Worm (Caenorhabditis elegans) whole organism, L4 larva: ENCODE data around the gene btb-19.

Source experiments
- F37D6.2 ChIP-seq: sonication (generic microtip); optimal IDR thresholded peaks from 2 replicates; lab custom pipeline; 2016; ENCODE audit warnings: mild to moderate bottlenecking, missing genetic modification characterization, missing compliant biosample characterization
- T20F7.1 ChIP-seq: fragments of 200-800 bp; sonication (Bioruptor generic); optimal IDR thresholded peaks from 2 replicates; lab custom pipeline; 2018; ENCODE audit warnings: mild to moderate bottlenecking, missing genetic modification characterization, missing compliant biosample characterization
- Y105C5A.15 ChIP-seq: fragments of 200-800 bp; sonication (Bioruptor generic); IDR thresholded peaks from 2 replicates; pipeline ENCODE4 v1.3.6; 2022; ENCODE audit warnings: missing genetic modification characterization, missing compliant biosample characterization
- Y48G9A.11 ChIP-seq: fragments of 200-800 bp; sonication (Bioruptor generic); IDR thresholded peaks from 2 replicates; pipeline ENCODE4 v1.3.6; 2022; ENCODE audit warnings: missing genetic modification reagents, missing genetic modification characterization, missing compliant biosample characterization
- Y5F2A.4 ChIP-seq: fragments of 200-800 bp; sonication (Bioruptor generic); optimal IDR thresholded peaks from 2 replicates; lab custom pipeline; 2018; ENCODE audit warnings: mild to moderate bottlenecking, missing genetic modification characterization, missing compliant biosample characterization
- Y75B8A.6 ChIP-seq: fragments of 200-800 bp; sonication (Bioruptor generic); IDR thresholded peaks from 2 replicates; pipeline ENCODE4 v1.3.6; 2022; ENCODE audit warnings: missing genetic modification reagents, missing genetic modification characterization, missing compliant biosample characterization
- aly-2 ChIP-seq: sonication (generic microtip); optimal IDR thresholded peaks from 2 replicates; lab custom pipeline; 2018; ENCODE audit warnings: missing biosample characterization, missing genetic modification characterization
- ama-1 ChIP-seq: fragments of 150-350 bp; optimal IDR thresholded peaks from 2 replicates; lab custom pipeline; 2014; ENCODE audit warnings: inconsistent platforms, mixed read lengths
- ceh-28 ChIP-seq: fragments of 150-350 bp; optimal IDR thresholded peaks from 2 replicates; lab custom pipeline; 2014; ENCODE audit warnings: missing biosample characterization, missing genetic modification reagents, missing genetic modification characterization
- ceh-62 ChIP-seq: sonication (generic microtip); optimal IDR thresholded peaks from 2 replicates; lab custom pipeline; 2017; ENCODE audit warnings: missing biosample characterization, missing genetic modification characterization
- ces-1 ChIP-seq: fragments of 150-350 bp; sonication (generic microtip); optimal IDR thresholded peaks from 4 replicates; lab custom pipeline; 2014; ENCODE audit warnings: missing biosample characterization, missing genetic modification reagents, missing genetic modification characterization
- ctbp-1 ChIP-seq: fragments of 200-800 bp; sonication (Bioruptor generic); IDR thresholded peaks from 2 replicates; pipeline ENCODE4 v1.3.6; 2022; ENCODE audit warnings: missing genetic modification reagents, missing genetic modification characterization, missing compliant biosample characterization
- daf-12 ChIP-seq: fragments of 150-350 bp; optimal IDR thresholded peaks from 2 replicates; lab custom pipeline; 2014; ENCODE audit warnings: missing biosample characterization, missing genetic modification reagents, missing genetic modification characterization
- daf-16 ChIP-seq, 3 experiments: sonication (generic microtip); optimal IDR thresholded peaks; 2 replicates each; lab custom pipeline; 2016 to 2017; ENCODE audit warnings: missing genetic modification characterization in 3 of 3, missing genetic modification reagents in 3 of 3, mild to moderate bottlenecking in 2 of 3, missing compliant biosample characterization in 2 of 3, missing biosample characterization in 1 of 3, moderate library complexity in 1 of 3
- dmd-8 ChIP-seq: fragments of 200-800 bp; sonication (Bioruptor generic); IDR thresholded peaks from 2 replicates; pipeline ENCODE4 v1.3.6; 2022; ENCODE audit warnings: missing genetic modification characterization, missing compliant biosample characterization
- egl-43 ChIP-seq: fragments of 200-800 bp; sonication (Bioruptor generic); IDR thresholded peaks from 2 replicates; pipeline ENCODE4 v1.3.6; 2022; ENCODE audit warnings: missing genetic modification reagents, missing genetic modification characterization, missing compliant biosample characterization
- hlh-11 ChIP-seq: fragments of 200-800 bp; sonication (Bioruptor generic); optimal IDR thresholded peaks from 2 replicates; lab custom pipeline; 2018; ENCODE audit warnings: mild to moderate bottlenecking, missing genetic modification characterization, missing compliant biosample characterization
- hmg-1.1 ChIP-seq: fragments of 200-800 bp; sonication (Bioruptor generic); IDR thresholded peaks from 2 replicates; pipeline ENCODE4 v1.3.6; 2022; ENCODE audit warnings: missing genetic modification reagents, missing genetic modification characterization, missing compliant biosample characterization
- lin-38 ChIP-seq: fragments of 200-800 bp; sonication (Bioruptor generic); IDR thresholded peaks from 2 replicates; pipeline ENCODE4 v1.3.6; 2022; ENCODE audit warnings: missing genetic modification reagents, missing genetic modification characterization, missing compliant biosample characterization
- madf-5 ChIP-seq, 2 experiments: fragments of 200-800 bp; sonication (Bioruptor generic); IDR thresholded peaks; 2 replicates each; pipeline ENCODE4 v1.3.6; 2022; ENCODE audit warnings: missing compliant biosample characterization in 2 of 2, missing genetic modification characterization in 2 of 2
- madf-9 ChIP-seq: fragments of 200-800 bp; sonication (Bioruptor generic); conservative IDR thresholded peaks from 2 replicates; pipeline ENCODE4 v1.3.6; 2022; ENCODE audit warnings: missing genetic modification reagents, missing genetic modification characterization, missing compliant biosample characterization
- mdt-29 ChIP-seq: fragments of 200-800 bp; sonication (Bioruptor generic); IDR thresholded peaks from 2 replicates; pipeline ENCODE4 v1.3.6; 2022; ENCODE audit warnings: missing genetic modification reagents, missing genetic modification characterization, missing compliant biosample characterization
- mep-1 ChIP-seq: fragments of 150-350 bp; sonication (generic microtip); optimal IDR thresholded peaks from 3 replicates; lab custom pipeline; 2014; ENCODE audit warnings: missing biosample characterization, missing genetic modification characterization
- nhr-10 ChIP-seq: fragments of 150-350 bp; optimal IDR thresholded peaks from 2 replicates; lab custom pipeline; 2014; ENCODE audit warnings: missing biosample characterization, missing genetic modification characterization
- nhr-25 ChIP-seq: sonication (generic microtip); optimal IDR thresholded peaks from 2 replicates; lab custom pipeline; 2017; ENCODE audit warnings: missing genetic modification characterization, mild to moderate bottlenecking, missing compliant biosample characterization, antibody characterized with exemption, moderate library complexity, borderline replicate concordance; ENCODE audit not compliant: insufficient read depth
- nhr-41 ChIP-seq: fragments of 200-800 bp; sonication (Bioruptor generic); IDR thresholded peaks from 2 replicates; pipeline ENCODE4 v1.3.6; 2022; ENCODE audit warnings: missing genetic modification reagents, missing genetic modification characterization, missing compliant biosample characterization
- nhr-6 ChIP-seq: fragments of 150-350 bp; optimal IDR thresholded peaks from 2 replicates; lab custom pipeline; 2014; ENCODE audit warnings: missing biosample characterization, missing genetic modification characterization
- nhr-77 ChIP-seq: fragments of 150-350 bp; optimal IDR thresholded peaks from 2 replicates; lab custom pipeline; 2014; ENCODE audit warnings: missing biosample characterization, missing genetic modification characterization
- pha-4 ChIP-seq, 2 experiments: fragments of 150-350 bp in 1 of 2; fragments of 200-800 bp in 1 of 2; sonication (Bioruptor generic) in 1 of 2; IDR thresholded peaks in 1 of 2; optimal IDR thresholded peaks in 1 of 2; 2 replicates each; pipeline versions ENCODE4 v1.3.6 to Lab custom; 2014 to 2022; ENCODE audit warnings: missing genetic modification characterization in 2 of 2, missing genetic modification reagents in 2 of 2, missing biosample characterization in 1 of 2, missing compliant biosample characterization in 1 of 2
- sdz-12 ChIP-seq: fragments of 200-800 bp; sonication (Bioruptor generic); optimal IDR thresholded peaks from 2 replicates; lab custom pipeline; 2018; ENCODE audit warnings: mild to moderate bottlenecking, missing genetic modification characterization, missing compliant biosample characterization
- set-16 ChIP-seq: fragments of 200-800 bp; sonication (Bioruptor generic); IDR thresholded peaks from 2 replicates; pipeline ENCODE4 v1.3.6; 2022; ENCODE audit warnings: missing genetic modification reagents, missing genetic modification characterization, missing compliant biosample characterization
- spr-3 ChIP-seq: fragments of 200-800 bp; sonication (Bioruptor generic); optimal IDR thresholded peaks from 2 replicates; lab custom pipeline; 2018; ENCODE audit warnings: mild to moderate bottlenecking, missing genetic modification characterization, missing compliant biosample characterization
- unc-130 ChIP-seq: sonication (generic microtip); optimal IDR thresholded peaks from 2 replicates; lab custom pipeline; 2016; ENCODE audit warnings: missing genetic modification reagents, missing genetic modification characterization, missing compliant biosample characterization
- unc-62 ChIP-seq, 3 experiments: fragments of 150-350 bp in 1 of 3; sonication (generic microtip); optimal IDR thresholded peaks in 2 of 3; peaks in 1 of 3; 1 replicate in 1 of 3; 2 replicates in 2 of 3; lab custom pipeline; 2014 to 2017; ENCODE audit warnings: missing biosample characterization in 3 of 3, missing genetic modification characterization in 3 of 3, missing genetic modification reagents in 3 of 3, missing genotype in 1 of 3
- vab-7 ChIP-seq: fragments of 200-800 bp; sonication (Bioruptor generic); IDR thresholded peaks from 2 replicates; pipeline ENCODE4 v1.3.6; 2022; ENCODE audit warnings: missing genetic modification reagents, missing genetic modification characterization, missing compliant biosample characterization
- zfp-3 ChIP-seq: fragments of 200-800 bp; sonication (Bioruptor generic); conservative IDR thresholded peaks from 2 replicates; pipeline ENCODE4 v1.3.6; 2022; ENCODE audit warnings: missing genetic modification reagents, missing genetic modification characterization, missing compliant biosample characterization
- ztf-11 ChIP-seq: fragments of 150-350 bp; optimal IDR thresholded peaks from 2 replicates; lab custom pipeline; 2014; ENCODE audit warnings: missing biosample characterization, missing genetic modification characterization

Gene btb-19

ce11 chrII:14527104-14527503 is 5.2 kb upstream of the btb-19 start:
- no peak for TF ChIP-seq unc-130
- no peak for TF ChIP-seq hmg-1.1 (GFP tag; lab: Robert Waterston, UW)
- TF ChIP-seq madf-9 (GFP tag; lab: Robert Waterston, UW): no peak
- no peak for TF ChIP-seq F37D6.2 (tag; lab: Kevin White, UChicago)
- TF ChIP-seq nhr-25: no peak
- no peak for TF ChIP-seq ces-1
- TF ChIP-seq unc-62 (GFP tag; optimal IDR thresholded peaks at IDR 0.05 in 1 of 2; lab: Kevin White, UChicago): peak in 1 of 2 experiments; percentile 90
- TF ChIP-seq unc-62 (tag; optimal IDR thresholded peaks at IDR 0.05; lab: Kevin White, UChicago): no peak
- no peak for TF ChIP-seq vab-7 (GFP tag; lab: Robert Waterston, UW)
- TF ChIP-seq nhr-10 (tag; lab: Kevin White, UChicago): no peak
- TF ChIP-seq, all 104 proteins: peak for 1

ce11 chrII:14525013-14525412 is 3.1 kb upstream of the btb-19 start, which contains the start of gene F57C2.4:
Gene F57C2.4 (plus strand): TSS chrII:14525313.
- TF ChIP-seq madf-5 (GFP tag; IDR thresholded peaks at IDR 0.05; lab: Robert Waterston, UW) (no peak), mdt-29 (GFP tag; lab: Robert Waterston, UW) (no peak), nhr-41 (GFP tag; lab: Robert Waterston, UW) (no peak)

ce11 chrII:14523645-14524223 is 1.8 kb upstream of the btb-19 start, which contains the start of gene pot-2:
Gene pot-2 (plus strand): TSS chrII:14524173.
- TF ChIP-seq ama-1 (lab: Kevin White, UChicago) (no peak), egl-43 (no peak), hlh-11 (no peak), Y48G9A.11 (no peak), ceh-28 (no peak), madf-9 (GFP tag; lab: Robert Waterston, UW) (no peak), ctbp-1 (GFP tag; lab: Robert Waterston, UW) (no peak), mep-1 (tag; lab: Kevin White, UChicago) (no peak), set-16 (GFP tag; lab: Robert Waterston, UW) (no peak), mdt-29 (GFP tag; lab: Robert Waterston, UW) (no peak), ztf-11 (no peak), Y75B8A.6 (GFP tag; lab: Robert Waterston, UW) (no peak), Y5F2A.4 (no peak), T20F7.1 (GFP tag; lab: Kevin White, UChicago) (no peak), zfp-3 (GFP tag; lab: Robert Waterston, UW) (no peak)

- TF ChIP-seq dmd-8 (GFP tag; lab: Robert Waterston, UW) (no peak), set-16 (GFP tag; lab: Robert Waterston, UW) (no peak), unc-62 (GFP tag; optimal IDR thresholded peaks at IDR 0.05 in 1 of 2; lab: Kevin White, UChicago) (peak in 1 of 2 experiments; percentile 93), unc-62 (tag; optimal IDR thresholded peaks at IDR 0.05; lab: Kevin White, UChicago) (no peak), nhr-77 (tag; lab: Kevin White, UChicago) (no peak), Y48G9A.11 (no peak), Y105C5A.15 (GFP tag; lab: Robert Waterston, UW) (no peak), spr-3 (GFP tag; lab: Kevin White, UChicago) (no peak)
These were observed 1.2 kb upstream of the btb-19 start, which contains the start of gene btb-20 for ce11 chrII:14523070-14523572. Gene btb-20 (minus strand): TSS chrII:14523522.

- TF ChIP-seq lin-38 (no peak), ceh-62 (no peak), daf-16 (GFP tag; optimal IDR thresholded peaks at IDR 0.05; lab: Kevin White, UChicago) (no peak), daf-16 (tag; optimal IDR thresholded peaks at IDR 0.05; lab: Kevin White, UChicago) (no peak), Y5F2A.4 (no peak), aly-2 (tag; lab: Kevin White, UChicago) (no peak), daf-12 (tag; lab: Kevin White, UChicago) (no peak), Y75B8A.6 (GFP tag; lab: Robert Waterston, UW) (no peak), hlh-11 (no peak), egl-43 (no peak), vab-7 (GFP tag; lab: Robert Waterston, UW) (no peak), sdz-12 (GFP tag; lab: Kevin White, UChicago) (no peak), pha-4 (GFP tag; IDR thresholded peaks at IDR 0.05; lab: Robert Waterston, UW) (no peak), pha-4 (tag; optimal IDR thresholded peaks at IDR 0.05; lab: Kevin White, UChicago) (no peak), dmd-8 (GFP tag; lab: Robert Waterston, UW) (no peak), nhr-6 (tag; lab: Kevin White, UChicago) (no peak), nhr-10 (tag; lab: Kevin White, UChicago) (no peak)
These were observed 6.9 kb downstream of the btb-19 start, which contains the start of gene K10H10.9 for ce11 chrII:14515017-14515416. Gene K10H10.9 (minus strand): TSS chrII:14515117.
